Fruit fly (Drosophila melanogaster): Measurements from ENCODE around the gene Pli.

Pli gene

DNA sequence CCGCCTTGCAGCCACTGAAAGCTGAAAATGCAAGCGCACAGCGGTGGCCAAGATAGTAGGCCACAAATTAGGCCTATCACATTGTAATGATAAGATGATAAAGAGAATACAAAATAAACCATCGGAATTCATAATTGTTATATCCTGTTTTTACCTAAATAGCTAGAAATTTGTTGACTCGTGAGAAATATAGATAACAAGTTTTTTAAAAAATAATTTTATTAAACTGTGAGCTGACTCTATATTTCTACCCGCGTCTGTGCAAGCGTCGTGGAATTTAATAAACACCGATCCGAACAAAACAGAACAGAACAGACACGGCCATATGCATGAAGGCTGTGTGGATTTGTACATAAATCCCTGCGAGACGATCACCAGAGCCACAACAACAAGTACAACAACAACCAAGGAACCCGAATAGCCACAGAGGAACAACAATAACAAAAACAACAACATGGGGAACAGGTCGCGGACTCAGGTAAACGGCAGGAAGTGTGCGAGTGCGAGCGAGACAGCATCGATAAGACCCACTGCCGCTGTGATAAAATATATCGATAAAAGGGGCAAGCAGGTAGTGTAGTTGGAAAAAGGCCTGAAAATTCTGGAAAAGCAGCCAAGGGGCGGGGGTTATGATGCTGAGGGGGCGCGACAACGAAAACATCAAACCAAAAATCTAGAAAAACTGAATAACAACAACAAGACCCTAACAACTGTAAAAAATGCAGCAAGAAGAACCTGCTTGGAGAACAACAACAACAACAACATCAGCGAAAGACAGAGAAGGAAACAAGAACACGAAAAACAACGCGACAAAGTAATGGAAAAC, 3.4 kb downstream of the Pli start (continued):
- peak; percentile 65 for TF ChIP-seq CG7786 (GFP tag; optimal IDR thresholded peaks at IDR 0.05)
- TF ChIP-seq dimm (GFP tag; IDR thresholded peaks at IDR 0.05) = no peak
- peak; percentile 76 for TF ChIP-seq Usf (GFP tag; optimal IDR thresholded peaks at IDR 0.05)
- peak; percentile 15 for TF ChIP-seq ab (GFP tag; optimal IDR thresholded peaks at IDR 0.05)
- peak; percentile 89 for TF ChIP-seq vvl (GFP tag; IDR thresholded peaks at IDR 0.05)
- peak; percentile 73 for TF ChIP-seq TFAM (GFP tag; optimal IDR thresholded peaks at IDR 0.05)
- peak; percentile 89 for TF ChIP-seq CoRest (tag; optimal IDR thresholded peaks at IDR 0.05)
- TF ChIP-seq CG10321 (GFP tag; IDR thresholded peaks at IDR 0.05) = no peak
- TF ChIP-seq CG42726 (GFP tag; IDR thresholded peaks at IDR 0.05; ENCODE audit: partially characterized antibody) = no peak
- TF ChIP-seq Dfd (GFP tag; optimal IDR thresholded peaks at IDR 0.05) = no peak
- peak; percentile 70 for TF ChIP-seq CG12744 (GFP tag; optimal IDR thresholded peaks at IDR 0.05)
- no peak for TF ChIP-seq psq (GFP tag; optimal IDR thresholded peaks at IDR 0.05)
- no peak for TF ChIP-seq emc (GFP tag; optimal IDR thresholded peaks at IDR 0.05)
- TF ChIP-seq CG9215 (GFP tag; IDR thresholded peaks at IDR 0.05) = peak; percentile 50; the same call in 1 of the 2 replicates
- TF ChIP-seq stc (GFP tag; IDR thresholded peaks at IDR 0.05) = peak; percentile 70
- no peak for TF ChIP-seq CG6175 (GFP tag; IDR thresholded peaks at IDR 0.05)
- peak; percentile 95 for TF ChIP-seq CG15696 (tag; optimal IDR thresholded peaks at IDR 0.05)
- no peak for TF ChIP-seq nerfin-2 (GFP tag; IDR thresholded peaks at IDR 0.05; ENCODE audit: partially characterized antibody)
- TF ChIP-seq CG16815 (GFP tag; optimal IDR thresholded peaks at IDR 0.05) = peak; percentile 83
- TF ChIP-seq CG2116 (GFP tag; optimal IDR thresholded peaks at IDR 0.05) = peak; percentile 59
- no peak for TF ChIP-seq ham (GFP tag; IDR thresholded peaks at IDR 0.05)
- TF ChIP-seq croc (GFP tag; conservative IDR thresholded peaks at IDR 0.05) = peak; percentile 89
- peak; percentile 91 for TF ChIP-seq Sox100B (GFP tag; optimal IDR thresholded peaks at IDR 0.05)
- peak; percentile 61 to 89 for TF ChIP-seq Hr51 (GFP tag; optimal IDR thresholded peaks at IDR 0.05)
- no peak for TF ChIP-seq Hmx (GFP tag; optimal IDR thresholded peaks at IDR 0.05)
- peak; percentile 56; the same call in 1 of the 3 replicates for TF ChIP-seq CG11456 (GFP tag; IDR thresholded peaks at IDR 0.05)
- no peak for TF ChIP-seq CG8478 (optimal IDR thresholded peaks at IDR 0.05)
- TF ChIP-seq sima (GFP tag; optimal IDR thresholded peaks at IDR 0.05) = peak; percentile 9
- TF ChIP-seq gsb (GFP tag; IDR thresholded peaks at IDR 0.05) = no peak
- peak; percentile 94 for TF ChIP-seq nmo (GFP tag; optimal IDR thresholded peaks at IDR 0.05)
- peak; percentile 89 for TF ChIP-seq CG11504 (tag; optimal IDR thresholded peaks at IDR 0.05)
- peak in 1 of 2 experiments; percentile 75 for TF ChIP-seq Hr78 (GFP tag; optimal IDR thresholded peaks at IDR 0.05)
- peak; percentile 70 for TF ChIP-seq pros (GFP tag; optimal IDR thresholded peaks at IDR 0.05)
- TF ChIP-seq HLHmδ (GFP tag; optimal IDR thresholded peaks at IDR 0.05) = no peak
- no peak for TF ChIP-seq Doc3 (GFP tag; IDR thresholded peaks at IDR 0.05; ENCODE audit: partially characterized antibody)
- TF ChIP-seq pfk (GFP tag; optimal IDR thresholded peaks at IDR 0.05) = no peak
- TF ChIP-seq CG7987 (GFP tag; optimal IDR thresholded peaks at IDR 0.05) = peak; percentile 3
- TF ChIP-seq CG16779 (GFP tag; IDR thresholded peaks at IDR 0.05) = no peak
- peak; percentile 88 for TF ChIP-seq CG15073 (GFP tag; optimal IDR thresholded peaks at IDR 0.05)
- peak; percentile 83 for TF ChIP-seq Ptx1 (GFP tag; IDR thresholded peaks at IDR 0.05)
- TF ChIP-seq CG12104 (GFP tag; optimal IDR thresholded peaks at IDR 0.05) = peak; percentile 74
- TF ChIP-seq ci (GFP tag; IDR thresholded peaks at IDR 0.05) = peak; percentile 93
- TF ChIP-seq CG6254 (GFP tag; optimal IDR thresholded peaks at IDR 0.05) = peak; percentile 91
- peak; percentile 89 for TF ChIP-seq CG4820 (GFP tag; optimal IDR thresholded peaks at IDR 0.05)
- TF ChIP-seq CG1024 (GFP tag; IDR thresholded peaks at IDR 0.05) = peak; percentile 43; the same call in 1 of the 2 replicates
- TF ChIP-seq CG33557 (GFP tag; optimal IDR thresholded peaks at IDR 0.05) = peak; percentile 95
- TF ChIP-seq pita (GFP tag; optimal IDR thresholded peaks at IDR 0.05) = no peak
- TF ChIP-seq jing (GFP tag; optimal IDR thresholded peaks at IDR 0.05) = peak; percentile 70
- TF ChIP-seq CG6654 (GFP tag; optimal IDR thresholded peaks at IDR 0.05) = peak; percentile 22

Measured in whole organism, embryonic.